Fruit fly (Drosophila melanogaster): ENCODE data around the gene dind.

- TF ChIP-seq CG17806 (tag; optimal IDR thresholded peaks at IDR 0.05) (no peak), Ets98B (GFP tag; IDR thresholded peaks at IDR 0.05) (no peak), gl (tag; optimal IDR thresholded peaks at IDR 0.05) (no peak)
Measured at dm6 chr3R:18706289-18706688, 28.9 kb upstream of the dind start.
